Worm (Caenorhabditis elegans): Measurements from ENCODE around the gene usp-33.
A peak's percentile ranks its signal among the peaks of the same experiment; 100 is the strongest.

DNA sequence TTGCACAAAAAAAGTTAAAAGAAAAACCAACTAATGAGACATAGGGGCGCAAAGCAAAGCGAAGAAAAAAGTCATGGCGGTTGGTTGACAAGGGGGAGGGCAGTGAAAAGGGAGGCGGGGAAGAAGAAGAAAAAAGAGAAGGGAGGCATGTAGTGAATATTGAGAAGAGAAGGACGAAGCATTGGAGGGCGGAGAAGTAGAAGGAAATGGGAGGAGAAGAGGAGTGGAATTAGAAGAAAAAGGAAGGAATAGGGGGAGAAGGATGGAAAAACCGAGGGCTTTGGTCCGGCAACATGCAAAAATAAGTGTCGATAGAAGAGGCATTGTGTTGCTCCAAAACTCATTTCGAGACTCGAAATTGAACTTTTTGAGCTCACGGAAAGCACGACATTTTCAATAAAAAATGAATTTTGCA is 39.6 kb downstream of the usp-33 start:
- TF ChIP-seq tbx-37 (GFP tag; conservative IDR thresholded peaks at IDR 0.05) = no peak
- TF ChIP-seq ceh-13 (GFP tag; optimal IDR thresholded peaks at IDR 0.05) = no peak
- peak; percentile 19 for TF ChIP-seq F13C5.2 (tag; optimal IDR thresholded peaks at IDR 0.05)
- TF ChIP-seq aly-1 (tag; optimal IDR thresholded peaks at IDR 0.05) = no peak
- TF ChIP-seq tbx-11 (GFP tag; IDR thresholded peaks at IDR 0.05) = no peak
- no peak for TF ChIP-seq ama-1 (optimal IDR thresholded peaks at IDR 0.05)
- TF ChIP-seq flt-1 (GFP tag; IDR thresholded peaks at IDR 0.05) = no peak
- no peak for TF ChIP-seq sea-1 (GFP tag; conservative IDR thresholded peaks at IDR 0.05)
- TF ChIP-seq pes-1 (GFP tag; IDR thresholded peaks at IDR 0.05) = no peak
- TF ChIP-seq hmbx-1 (tag; optimal IDR thresholded peaks at IDR 0.05) = no peak

Data from whole organism, early embryonic.